Worm (Caenorhabditis elegans): ENCODE results near the gene T02G5.14.

DNA sequence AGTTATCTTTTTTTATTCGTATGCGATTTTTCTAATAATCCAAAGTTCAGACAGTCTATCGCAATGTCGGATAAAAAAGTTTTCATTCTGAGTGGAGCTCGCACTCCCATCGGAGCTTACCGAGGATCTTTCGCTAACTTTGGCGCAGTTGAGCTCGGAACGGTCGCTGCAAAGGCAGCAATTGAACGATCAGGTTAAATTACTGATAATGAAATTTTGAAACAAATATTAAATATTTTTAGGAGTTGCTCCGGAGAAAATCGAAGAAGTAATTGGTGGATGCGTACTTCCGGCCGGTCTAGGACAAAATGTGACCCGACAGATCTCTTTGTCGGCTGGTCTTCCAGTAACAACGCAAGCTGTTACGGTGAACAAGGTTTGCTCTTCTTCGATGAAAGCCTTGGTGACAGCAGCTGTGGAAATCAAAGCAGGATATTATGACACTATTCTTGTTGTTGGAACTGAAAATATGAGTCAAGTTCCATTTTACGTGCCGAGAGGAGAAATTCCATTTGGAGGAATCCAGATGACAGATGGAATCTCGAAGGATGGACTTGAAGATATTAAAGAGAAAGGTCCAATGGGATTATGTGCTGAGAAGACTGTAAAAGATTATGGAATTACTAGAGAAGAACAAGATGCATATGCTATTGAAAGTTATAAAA is 8.4 kb upstream of the T02G5.14 start, which contains the start of gene T02G5.7:
- TF ChIP-seq unc-39 (tag; optimal IDR thresholded peaks at IDR 0.05) (no peak), ztf-11 (tag; optimal IDR thresholded peaks at IDR 0.05) (no peak), nhr-6 (tag; optimal IDR thresholded peaks at IDR 0.05) (no peak), aly-2 (tag; optimal IDR thresholded peaks at IDR 0.05) (no peak), snpc-4 (tag; optimal IDR thresholded peaks at IDR 0.05) (no peak), nhr-11 (tag; optimal IDR thresholded peaks at IDR 0.05) (no peak), sma-9 (GFP tag; optimal IDR thresholded peaks at IDR 0.05) (no peak), sma-9 (tag; optimal IDR thresholded peaks at IDR 0.05) (no peak), lin-13 (GFP tag; optimal IDR thresholded peaks at IDR 0.05) (no peak), skn-1 (tag; optimal IDR thresholded peaks at IDR 0.05) (no peak), mdl-1 (tag; optimal IDR thresholded peaks at IDR 0.05) (no peak), sem-4 (tag; optimal IDR thresholded peaks at IDR 0.05) (no peak)

Measured in whole organism, L2 larva.